Worm (Caenorhabditis elegans): ENCODE data around the gene cdh-4.
A peak's percentile ranks its signal among the peaks of the same experiment; 100 is the strongest.

- TF ChIP-seq C34F6.9 (tag; optimal IDR thresholded peaks at IDR 0.05) (peak; percentile 69), snpc-4 (tag; optimal IDR thresholded peaks at IDR 0.05) (no peak), ZK546.5 (tag; optimal IDR thresholded peaks at IDR 0.05) (no peak), nhr-12 (tag; optimal IDR thresholded peaks at IDR 0.05) (no peak), gmeb-1 (tag; optimal IDR thresholded peaks at IDR 0.05) (no peak), elt-1 (tag; optimal IDR thresholded peaks at IDR 0.05) (no peak), mdl-1 (tag; optimal IDR thresholded peaks at IDR 0.05) (no peak), nhr-6 (tag; optimal IDR thresholded peaks at IDR 0.05) (no peak)
These were observed 42.1 kb downstream of the cdh-4 start, which contains the start of gene pan-1 for ce11 chrIII:4562070-4562788.
